Worm (Caenorhabditis elegans): ENCODE data around the gene K02D10.1.

DNA sequence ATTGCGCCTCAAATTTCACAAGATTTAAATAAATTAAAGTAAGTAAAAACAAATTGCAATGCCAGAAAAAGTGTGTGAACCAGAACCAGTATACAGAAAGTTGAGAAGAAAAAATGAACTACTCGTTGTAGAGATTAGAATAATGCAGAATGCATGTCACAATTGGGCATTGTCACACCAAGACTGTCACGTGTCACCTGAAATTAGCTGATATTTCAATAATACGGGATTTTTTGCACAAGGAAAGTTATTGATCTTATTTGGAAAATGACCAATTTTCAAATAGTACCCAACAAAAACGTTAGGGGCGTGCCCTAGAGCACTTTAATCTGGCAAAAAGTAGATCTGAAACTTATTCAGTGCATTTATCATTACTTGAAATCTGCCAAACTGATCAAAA, 27.4 kb upstream of the K02D10.1 start:
- TF ChIP-seq elt-3 (tag; optimal IDR thresholded peaks at IDR 0.05) = no peak
- TF ChIP-seq mab-5 (tag; optimal IDR thresholded peaks at IDR 0.05) = no peak
- TF ChIP-seq cnd-1 (tag; optimal IDR thresholded peaks at IDR 0.05) = no peak
- no peak for TF ChIP-seq nhr-76 (tag; optimal IDR thresholded peaks at IDR 0.05)
- no peak for TF ChIP-seq nhr-28 (tag; optimal IDR thresholded peaks at IDR 0.05)
- no peak for TF ChIP-seq unc-62 (GFP tag; optimal IDR thresholded peaks at IDR 0.05)
- TF ChIP-seq lsy-2 (tag; optimal IDR thresholded peaks at IDR 0.05) = no peak
- no peak for TF ChIP-seq ceh-83 (GFP tag; optimal IDR thresholded peaks at IDR 0.05)
- no peak for TF ChIP-seq snpc-4 (tag; optimal IDR thresholded peaks at IDR 0.05)
- TF ChIP-seq blmp-1 (tag; optimal IDR thresholded peaks at IDR 0.05) = no peak

Data from whole organism, mixed stage, embryonic.